Worm (Caenorhabditis elegans): ENCODE results near the gene copb-1.
"Not testable (repeated sequence)": the region's sequence is repeated elsewhere in the genome, so short reads cannot be mapped to it uniquely, and the experiment has no call there.

The copb-1 gene

ce11 chrII:3123206-3123605 is 44.6 kb downstream of the copb-1 start, which contains the start of gene srh-71:
Gene srh-71 (plus strand): TSS chrII:3123506.
- TF ChIP-seq unc-62 (GFP tag; optimal IDR thresholded peaks at IDR 0.05), result no peak

- TF ChIP-seq unc-62 (GFP tag; optimal IDR thresholded peaks at IDR 0.05), result no peak
Measured at ce11 chrII:3126341-3126740, 47.7 kb downstream of the copb-1 start, which contains the start of gene ins-19. Gene ins-19 (minus strand): TSS chrII:3126441.

ce11 chrII:3126741-3127140 is 48.1 kb downstream of the copb-1 start, which contains the start of gene ins-31:
Gene ins-31 (plus strand): TSS chrII:3127041.
- TF ChIP-seq unc-62 (GFP tag; optimal IDR thresholded peaks at IDR 0.05), result not testable (repeated sequence)

- TF ChIP-seq unc-62 (GFP tag; optimal IDR thresholded peaks at IDR 0.05), result no peak
Measured at ce11 chrII:3129007-3129406, 50.4 kb downstream of the copb-1 start, which contains the start of gene chil-24. Gene chil-24 (plus strand): TSS chrII:3129162.

- no peak for TF ChIP-seq unc-62 (GFP tag; optimal IDR thresholded peaks at IDR 0.05)
Measured at ce11 chrII:3135293-3135692, 56.7 kb downstream of the copb-1 start.
